Fruit fly (Drosophila melanogaster): ENCODE data around the gene hb.
A peak's percentile ranks its signal among the peaks of the same experiment; 100 is the strongest.

hb gene

dm6 chr3R:8731597-8732263 lies 34.1 kb upstream of the hb start, which contains the start of the genes M1BP and CG8202 (continued):
- TF ChIP-seq jumu (GFP tag; optimal IDR thresholded peaks at IDR 0.05) (peak; percentile 7), so (GFP tag; IDR thresholded peaks at IDR 0.05) (peak; percentile 63; the same call in 1 of the 3 replicates), chif (GFP tag; optimal IDR thresholded peaks at IDR 0.05) (peak; percentile 8 to 67), jing (GFP tag; optimal IDR thresholded peaks at IDR 0.05) (no peak), CG8290 (GFP tag; optimal IDR thresholded peaks at IDR 0.05) (peak; percentile 83), CG8290 (tag; optimal IDR thresholded peaks at IDR 0.05) (no peak), D19B (GFP tag; optimal IDR thresholded peaks at IDR 0.05) (peak; percentile 71), CG15479 (GFP tag; optimal IDR thresholded peaks at IDR 0.05) (peak; percentile 34), yki (optimal IDR thresholded peaks at IDR 0.05) (peak; percentile 29), en (GFP tag; optimal IDR thresholded peaks at IDR 0.05) (no peak), CG14014 (GFP tag; IDR thresholded peaks at IDR 0.05) (peak; percentile 71), tap (tag; optimal IDR thresholded peaks at IDR 0.05) (no peak), CG15073 (GFP tag; optimal IDR thresholded peaks at IDR 0.05) (no peak), CG7372 (GFP tag; IDR thresholded peaks at IDR 0.05) (peak; percentile 79; the same call in 1 of the 2 replicates), CG32767 (GFP tag; IDR thresholded peaks at IDR 0.05) (peak; percentile 64; the same call in 1 of the 2 replicates), usp (GFP tag; optimal IDR thresholded peaks at IDR 0.05) (no peak), prd (optimal IDR thresholded peaks at IDR 0.05) (no peak), prd (GFP tag; IDR thresholded peaks at IDR 0.05) (peak; percentile 89), Blimp-1 (GFP tag; optimal IDR thresholded peaks at IDR 0.05) (peak; percentile 84), HmgZ (tag; optimal IDR thresholded peaks at IDR 0.05) (peak; percentile 56), CG13894 (tag; optimal IDR thresholded peaks at IDR 0.05) (no peak), Vsx1 (GFP tag; optimal IDR thresholded peaks at IDR 0.05) (no peak), ranshi (GFP tag; IDR thresholded peaks at IDR 0.05) (peak; percentile 92), CG31388 (GFP tag; optimal IDR thresholded peaks at IDR 0.05) (peak; percentile 67), Drgx (GFP tag; IDR thresholded peaks at IDR 0.05) (peak; percentile 74), ewg (GFP tag; optimal IDR thresholded peaks at IDR 0.05) (peak; percentile 74), gt (GFP tag; IDR thresholded peaks at IDR 0.05) (no peak), Gsc (GFP tag; IDR thresholded peaks at IDR 0.05) (no peak; the same call in 1 of the 2 replicates), luna (GFP tag; optimal IDR thresholded peaks at IDR 0.05) (no peak), pho (GFP tag; optimal IDR thresholded peaks at IDR 0.05) (peak; percentile 59), nau (GFP tag; optimal IDR thresholded peaks at IDR 0.05) (no peak), Fer1 (GFP tag; optimal IDR thresholded peaks at IDR 0.05) (peak; percentile 91), dan (GFP tag; IDR thresholded peaks at IDR 0.05) (no peak), gsb-n (tag; optimal IDR thresholded peaks at IDR 0.05) (peak; percentile 93), CG32532 (GFP tag; IDR thresholded peaks at IDR 0.05) (peak; percentile 85), hth (optimal IDR thresholded peaks at IDR 0.05) (no peak), kay (GFP tag; optimal IDR thresholded peaks at IDR 0.05) (peak; percentile 49), Rfx (GFP tag; IDR thresholded peaks at IDR 0.05) (peak; percentile 80), her (GFP tag; optimal IDR thresholded peaks at IDR 0.05) (no peak), Spps (tag; optimal IDR thresholded peaks at IDR 0.05) (peak; percentile 78), stc (GFP tag; IDR thresholded peaks at IDR 0.05) (0 out of 2 replicates have a peak, but pooled peaks have one; percentile 39), abd-A (tag; optimal IDR thresholded peaks at IDR 0.05) (no peak), Rx (GFP tag; IDR thresholded peaks at IDR 0.05) (0 out of 2 replicates have a peak, but pooled peaks have one; percentile 40), trh (GFP tag; optimal IDR thresholded peaks at IDR 0.05) (peak; percentile 77), CG8359 (GFP tag; optimal IDR thresholded peaks at IDR 0.05; ENCODE audit: borderline replicate concordance) (peak; percentile 70), CG10366 (GFP tag; IDR thresholded peaks at IDR 0.05) (peak; percentile 70), CG1792 (GFP tag; optimal IDR thresholded peaks at IDR 0.05) (peak; percentile 31), psq (GFP tag; optimal IDR thresholded peaks at IDR 0.05) (peak; percentile 67), NK7.1 (GFP tag; optimal IDR thresholded peaks at IDR 0.05) (no peak), CG3838 (GFP tag; optimal IDR thresholded peaks at IDR 0.05) (peak; percentile 24), Camta (GFP tag; optimal IDR thresholded peaks at IDR 0.05) (peak; percentile 6), zfh2 (GFP tag; optimal IDR thresholded peaks at IDR 0.05) (peak; percentile 53)

Measured in whole organism, embryonic.